Worm (Caenorhabditis elegans) whole organism, L4 larva: ENCODE results near the gene tsct-1.
A peak's percentile ranks its signal among the peaks of the same experiment; 100 is the strongest.

Experiments used
- D1046.2 ChIP-seq: fragments of 200-800 bp; sonication (Bioruptor generic); IDR thresholded peaks from 2 replicates; pipeline ENCODE4 v1.3.6; 2022; ENCODE audit warnings: missing genetic modification characterization, missing compliant biosample characterization
- R02D3.7 ChIP-seq: fragments of 150-350 bp; sonication (generic microtip); optimal IDR thresholded peaks from 3 replicates; lab custom pipeline; 2014; ENCODE audit warnings: missing biosample characterization, missing genetic modification characterization
- Y5F2A.4 ChIP-seq: fragments of 200-800 bp; sonication (Bioruptor generic); optimal IDR thresholded peaks from 2 replicates; lab custom pipeline; 2018; ENCODE audit warnings: mild to moderate bottlenecking, missing genetic modification characterization, missing compliant biosample characterization
- aha-1 ChIP-seq: fragments of 150-350 bp; peaks from one replicate; lab custom pipeline; 2014; ENCODE audit warnings: missing biosample characterization, missing genetic modification characterization
- attf-4 ChIP-seq: sonication (generic microtip); optimal IDR thresholded peaks from 3 replicates; lab custom pipeline; 2017; ENCODE audit warnings: missing biosample characterization, missing genetic modification characterization
- ceh-20 ChIP-seq: fragments of 200-800 bp; sonication (Bioruptor generic); IDR thresholded peaks from 2 replicates; pipeline ENCODE4 v1.3.6; 2022; ENCODE audit warnings: missing genetic modification reagents, missing genetic modification characterization, missing compliant biosample characterization
- ceh-82 ChIP-seq: sonication (generic microtip); optimal IDR thresholded peaks from 2 replicates; lab custom pipeline; 2017; ENCODE audit warnings: missing biosample characterization, missing genetic modification characterization
- ces-1 ChIP-seq: fragments of 150-350 bp; sonication (generic microtip); optimal IDR thresholded peaks from 4 replicates; lab custom pipeline; 2014; ENCODE audit warnings: missing biosample characterization, missing genetic modification reagents, missing genetic modification characterization
- daf-19 ChIP-seq: fragments of 200-800 bp; sonication (Bioruptor generic); conservative IDR thresholded peaks from 2 replicates; pipeline ENCODE4 v1.3.6; 2022; ENCODE audit warnings: missing genetic modification characterization, missing compliant biosample characterization
- dmd-6 ChIP-seq: fragments of 200-800 bp; sonication (Bioruptor generic); IDR thresholded peaks from 2 replicates; pipeline ENCODE4 v1.3.6; 2022; ENCODE audit warnings: missing genetic modification reagents, missing genetic modification characterization, missing compliant biosample characterization
- dmd-9 ChIP-seq: fragments of 200-800 bp; sonication (Bioruptor generic); IDR thresholded peaks from 2 replicates; pipeline ENCODE4 v1.3.6; 2022; ENCODE audit warnings: missing genetic modification reagents, missing genetic modification characterization, missing compliant biosample characterization
- dve-1 ChIP-seq: sonication (generic microtip); optimal IDR thresholded peaks from 2 replicates; lab custom pipeline; 2017; ENCODE audit warnings: antibody characterized with exemption, mild to moderate bottlenecking, missing genetic modification characterization, missing compliant biosample characterization; ENCODE audit not compliant: insufficient read depth
- hif-1 ChIP-seq, 2 experiments: sonication (generic microtip); optimal IDR thresholded peaks; 2 replicates each; lab custom pipeline; 2016 to 2017; ENCODE audit warnings: missing compliant biosample characterization in 2 of 2, missing genetic modification characterization in 2 of 2, missing genetic modification reagents in 2 of 2, missing genotype in 2 of 2, mild to moderate bottlenecking in 1 of 2
- hlh-11 ChIP-seq: fragments of 200-800 bp; sonication (Bioruptor generic); optimal IDR thresholded peaks from 2 replicates; lab custom pipeline; 2018; ENCODE audit warnings: mild to moderate bottlenecking, missing genetic modification characterization, missing compliant biosample characterization
- hlh-30 ChIP-seq: sonication (generic microtip); optimal IDR thresholded peaks from 2 replicates; lab custom pipeline; 2017; ENCODE audit warnings: antibody characterized with exemption, mild to moderate bottlenecking, missing genetic modification characterization, missing compliant biosample characterization; ENCODE audit not compliant: insufficient read depth
- hmg-1.1 ChIP-seq: fragments of 200-800 bp; sonication (Bioruptor generic); IDR thresholded peaks from 2 replicates; pipeline ENCODE4 v1.3.6; 2022; ENCODE audit warnings: missing genetic modification reagents, missing genetic modification characterization, missing compliant biosample characterization
- lin-1 ChIP-seq: fragments of 200-800 bp; sonication (Bioruptor generic); IDR thresholded peaks from 2 replicates; pipeline ENCODE4 v1.3.6; 2022; ENCODE audit warnings: missing genetic modification reagents, missing genetic modification characterization, missing compliant biosample characterization
- lin-13 ChIP-seq: fragments of 150-350 bp; optimal IDR thresholded peaks from 2 replicates; lab custom pipeline; 2014; ENCODE audit warnings: missing biosample characterization, missing genetic modification reagents, missing genetic modification characterization
- lin-29 ChIP-seq: fragments of 200-800 bp; sonication (Bioruptor generic); IDR thresholded peaks from 2 replicates; pipeline ENCODE4 v1.3.6; 2022; ENCODE audit warnings: missing genetic modification reagents, missing genetic modification characterization, missing compliant biosample characterization
- lin-38 ChIP-seq: fragments of 200-800 bp; sonication (Bioruptor generic); IDR thresholded peaks from 2 replicates; pipeline ENCODE4 v1.3.6; 2022; ENCODE audit warnings: missing genetic modification reagents, missing genetic modification characterization, missing compliant biosample characterization
- lin-39 ChIP-seq: fragments of 150-350 bp; optimal IDR thresholded peaks from 2 replicates; lab custom pipeline; 2014; ENCODE audit warnings: missing biosample characterization, missing genetic modification reagents, missing genetic modification characterization
- lir-3 ChIP-seq: sonication (generic microtip); optimal IDR thresholded peaks from 2 replicates; lab custom pipeline; 2016; ENCODE audit warnings: mild to moderate bottlenecking, missing genetic modification characterization, missing compliant biosample characterization
- lsy-2 ChIP-seq, 2 experiments: fragments of 150-350 bp in 1 of 2; sonication (generic microtip) in 1 of 2; optimal IDR thresholded peaks; 2 replicates each; lab custom pipeline; 2014 to 2017; ENCODE audit warnings: missing biosample characterization in 2 of 2, missing genetic modification characterization in 2 of 2
- madf-5 ChIP-seq, 2 experiments: fragments of 200-800 bp; sonication (Bioruptor generic); IDR thresholded peaks; 2 replicates each; pipeline ENCODE4 v1.3.6; 2022; ENCODE audit warnings: missing compliant biosample characterization in 2 of 2, missing genetic modification characterization in 2 of 2
- madf-9 ChIP-seq: fragments of 200-800 bp; sonication (Bioruptor generic); conservative IDR thresholded peaks from 2 replicates; pipeline ENCODE4 v1.3.6; 2022; ENCODE audit warnings: missing genetic modification reagents, missing genetic modification characterization, missing compliant biosample characterization
- mdl-1 ChIP-seq, 2 experiments: fragments of 150-350 bp in 1 of 2; sonication (generic microtip) in 1 of 2; optimal IDR thresholded peaks; 2 replicates each; lab custom pipeline; 2014 to 2017; ENCODE audit warnings: missing biosample characterization in 2 of 2, missing genetic modification characterization in 2 of 2
- mep-1 ChIP-seq: fragments of 150-350 bp; sonication (generic microtip); optimal IDR thresholded peaks from 3 replicates; lab custom pipeline; 2014; ENCODE audit warnings: missing biosample characterization, missing genetic modification characterization
- mxl-3 ChIP-seq: fragments of 200-800 bp; sonication (Bioruptor generic); optimal IDR thresholded peaks from 2 replicates; lab custom pipeline; 2018; ENCODE audit warnings: mild to moderate bottlenecking, missing genetic modification characterization, missing compliant biosample characterization
- nhr-102 ChIP-seq: sonication (generic microtip); optimal IDR thresholded peaks from 2 replicates; lab custom pipeline; 2016; ENCODE audit warnings: mild to moderate bottlenecking, missing genetic modification characterization, moderate library complexity, missing compliant biosample characterization
- nhr-11 ChIP-seq: fragments of 150-350 bp; optimal IDR thresholded peaks from 2 replicates; lab custom pipeline; 2014; ENCODE audit warnings: missing biosample characterization, missing genetic modification characterization
- nhr-28 ChIP-seq: fragments of 150-350 bp; optimal IDR thresholded peaks from 2 replicates; lab custom pipeline; 2014; ENCODE audit warnings: missing biosample characterization, missing genetic modification characterization
- nhr-41 ChIP-seq: fragments of 200-800 bp; sonication (Bioruptor generic); IDR thresholded peaks from 2 replicates; pipeline ENCODE4 v1.3.6; 2022; ENCODE audit warnings: missing genetic modification reagents, missing genetic modification characterization, missing compliant biosample characterization
- nhr-6 ChIP-seq: fragments of 150-350 bp; optimal IDR thresholded peaks from 2 replicates; lab custom pipeline; 2014; ENCODE audit warnings: missing biosample characterization, missing genetic modification characterization
- pha-4 ChIP-seq, 2 experiments: fragments of 150-350 bp in 1 of 2; fragments of 200-800 bp in 1 of 2; sonication (Bioruptor generic) in 1 of 2; IDR thresholded peaks in 1 of 2; optimal IDR thresholded peaks in 1 of 2; 2 replicates each; pipeline versions ENCODE4 v1.3.6 to Lab custom; 2014 to 2022; ENCODE audit warnings: missing genetic modification characterization in 2 of 2, missing genetic modification reagents in 2 of 2, missing biosample characterization in 1 of 2, missing compliant biosample characterization in 1 of 2
- rbr-2 ChIP-seq: sonication (generic microtip); optimal IDR thresholded peaks from 2 replicates; lab custom pipeline; 2016; ENCODE audit warnings: missing genotype, missing genetic modification characterization, missing compliant biosample characterization
- set-16 ChIP-seq: fragments of 200-800 bp; sonication (Bioruptor generic); IDR thresholded peaks from 2 replicates; pipeline ENCODE4 v1.3.6; 2022; ENCODE audit warnings: missing genetic modification reagents, missing genetic modification characterization, missing compliant biosample characterization
- unc-62 ChIP-seq, 3 experiments: fragments of 150-350 bp in 1 of 3; sonication (generic microtip); optimal IDR thresholded peaks in 2 of 3; peaks in 1 of 3; 1 replicate in 1 of 3; 2 replicates in 2 of 3; lab custom pipeline; 2014 to 2017; ENCODE audit warnings: missing biosample characterization in 3 of 3, missing genetic modification characterization in 3 of 3, missing genetic modification reagents in 3 of 3, missing genotype in 1 of 3
- ztf-11 ChIP-seq: fragments of 150-350 bp; optimal IDR thresholded peaks from 2 replicates; lab custom pipeline; 2014; ENCODE audit warnings: missing biosample characterization, missing genetic modification characterization
- ztf-7 ChIP-seq: fragments of 150-350 bp; optimal IDR thresholded peaks from 2 replicates; lab custom pipeline; 2014; ENCODE audit warnings: missing biosample characterization, missing genetic modification characterization

tsct-1 gene

DNA sequence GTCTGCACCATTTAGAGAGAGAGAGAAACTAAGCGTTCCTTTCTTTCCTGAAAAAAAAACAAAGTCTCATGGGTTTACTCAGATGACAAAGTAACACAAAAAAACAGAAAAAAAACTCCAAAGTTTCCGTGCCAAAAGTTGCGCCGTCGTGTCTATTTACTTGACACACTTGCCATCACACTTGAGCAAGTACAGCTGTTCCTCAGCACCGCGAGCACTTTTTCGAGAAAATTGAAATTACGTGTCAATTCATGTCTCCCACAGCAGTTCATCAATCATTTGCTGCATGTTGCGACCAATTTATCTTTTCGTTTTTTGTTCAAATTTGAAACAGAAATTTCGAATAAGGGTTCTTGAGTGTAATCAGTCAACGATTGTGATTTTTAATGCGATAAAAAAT is 2.6 kb downstream of the tsct-1 start:
- no peak for TF ChIP-seq madf-9 (GFP tag; lab: Robert Waterston, UW)
- TF ChIP-seq mdl-1 (tag; optimal IDR thresholded peaks at IDR 0.05; lab: Kevin White, UChicago), result no peak
- peak in 1 of 2 experiments; percentile 55 for TF ChIP-seq hif-1 (tag; optimal IDR thresholded peaks at IDR 0.05; lab: Kevin White, UChicago)
- peak; percentile 37 for TF ChIP-seq hlh-11 (tag; lab: Kevin White, UChicago)
- TF ChIP-seq mep-1 (tag; lab: Kevin White, UChicago), result peak; percentile 12
- peak; percentile 11 for TF ChIP-seq hlh-30 (tag; lab: Kevin White, UChicago)
- TF ChIP-seq ceh-20 (GFP tag; lab: Robert Waterston, UW), result peak; percentile 81

DNA sequence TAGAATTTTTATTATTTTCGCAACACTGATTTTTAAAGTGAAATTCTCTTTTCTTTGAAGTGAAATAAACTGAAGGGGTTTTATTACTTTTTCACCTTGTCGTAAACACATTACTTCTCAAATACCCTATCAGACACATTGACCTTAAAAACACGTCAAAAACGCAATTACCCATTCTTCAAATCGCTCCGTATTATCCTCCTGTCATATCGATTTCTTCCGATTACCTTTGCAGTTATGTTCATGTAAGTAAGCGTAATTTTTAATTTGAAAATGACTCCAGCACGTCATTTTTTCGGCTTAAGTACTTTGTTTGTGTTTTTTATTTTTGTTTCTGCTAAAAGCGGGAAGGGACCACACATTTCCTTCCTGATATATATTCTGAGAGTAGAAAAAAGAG is 4.4 kb downstream of the tsct-1 start:
- no peak for TF ChIP-seq R02D3.7 (tag; lab: Kevin White, UChicago)
- TF ChIP-seq Y5F2A.4, result no peak

DNA sequence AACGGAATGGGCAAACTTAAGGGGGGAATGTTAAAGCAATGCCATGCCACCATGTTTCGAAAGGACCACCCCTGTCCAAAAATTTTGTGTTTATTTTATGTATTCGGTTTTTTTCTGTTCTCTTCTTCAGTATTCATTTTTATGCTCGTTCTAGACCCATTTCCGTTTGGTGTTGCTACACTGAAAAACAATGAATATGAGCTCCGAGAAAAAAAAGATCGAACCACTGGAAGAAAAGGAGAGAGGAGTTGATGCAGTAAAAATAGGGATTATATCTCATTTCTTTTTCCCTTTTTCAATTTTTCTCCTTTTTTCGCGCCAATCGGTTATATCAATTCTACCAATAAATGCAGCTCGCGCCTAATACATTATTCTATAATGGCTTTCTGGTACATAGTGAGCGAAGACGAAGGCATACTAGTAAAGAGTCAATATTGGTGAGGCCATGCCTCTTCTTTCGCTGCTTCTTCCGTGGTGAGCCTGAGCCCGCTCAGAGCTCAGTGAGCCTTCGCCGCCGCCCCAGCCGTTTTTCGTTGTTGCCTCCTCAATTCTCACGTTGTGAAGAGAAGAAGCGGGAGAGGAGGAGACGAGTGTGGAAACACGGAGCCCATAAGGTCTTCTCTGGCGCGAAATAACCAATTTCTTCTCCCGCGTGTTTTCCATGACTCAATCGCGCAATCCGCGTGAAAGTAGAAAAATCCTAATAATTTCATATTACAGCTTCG is 6.3 kb downstream of the tsct-1 start:
- no peak for TF ChIP-seq lin-29 (GFP tag; lab: Robert Waterston, UW)
- no peak for TF ChIP-seq dmd-9 (GFP tag; lab: Robert Waterston, UW)
- TF ChIP-seq lir-3 (tag; lab: Kevin White, UChicago), result no peak
- TF ChIP-seq nhr-11 (tag; lab: Kevin White, UChicago), result no peak
- TF ChIP-seq hif-1 (tag; optimal IDR thresholded peaks at IDR 0.05; lab: Kevin White, UChicago), result no peak
- TF ChIP-seq pha-4 (GFP tag; IDR thresholded peaks at IDR 0.05; lab: Robert Waterston, UW), result 0 out of 2 replicates have a peak, but pooled peaks have one; percentile 20
- TF ChIP-seq pha-4 (tag; optimal IDR thresholded peaks at IDR 0.05; lab: Kevin White, UChicago), result no peak
- no peak for TF ChIP-seq ceh-82 (tag; lab: Kevin White, UChicago)
- peak; percentile 71 for TF ChIP-seq set-16
- TF ChIP-seq ces-1, result no peak
- no peak for TF ChIP-seq daf-19 (GFP tag; lab: Robert Waterston, UW)
- TF ChIP-seq ztf-7 (tag; lab: Kevin White, UChicago), result no peak
- TF ChIP-seq unc-62 (GFP tag; optimal IDR thresholded peaks at IDR 0.05 in 1 of 2; lab: Kevin White, UChicago), result peak in 1 of 2 experiments; percentile 55
- TF ChIP-seq unc-62 (tag; optimal IDR thresholded peaks at IDR 0.05; lab: Kevin White, UChicago), result no peak
- TF ChIP-seq lin-13 (GFP tag; lab: Kevin White, UChicago), result no peak
- no peak for TF ChIP-seq D1046.2 (GFP tag; lab: Robert Waterston, UW)
- TF ChIP-seq dmd-6 (GFP tag; lab: Robert Waterston, UW), result 0 out of 2 replicates have a peak, but pooled peaks have one; percentile 11
- no peak for TF ChIP-seq mxl-3 (GFP tag; lab: Kevin White, UChicago)
- no peak for TF ChIP-seq attf-4
- peak; percentile 83 for TF ChIP-seq aha-1 (tag; lab: Kevin White, UChicago)
- TF ChIP-seq ztf-11 (tag; lab: Kevin White, UChicago), result no peak
- TF ChIP-seq hmg-1.1 (GFP tag; lab: Robert Waterston, UW), result peak; percentile 29; the same call in 1 of the 2 replicates
- peak; percentile 16 for TF ChIP-seq rbr-2
- TF ChIP-seq nhr-6 (tag; lab: Kevin White, UChicago), result no peak
- no peak for TF ChIP-seq nhr-28 (tag; lab: Kevin White, UChicago)
- TF ChIP-seq nhr-102, result no peak

DNA sequence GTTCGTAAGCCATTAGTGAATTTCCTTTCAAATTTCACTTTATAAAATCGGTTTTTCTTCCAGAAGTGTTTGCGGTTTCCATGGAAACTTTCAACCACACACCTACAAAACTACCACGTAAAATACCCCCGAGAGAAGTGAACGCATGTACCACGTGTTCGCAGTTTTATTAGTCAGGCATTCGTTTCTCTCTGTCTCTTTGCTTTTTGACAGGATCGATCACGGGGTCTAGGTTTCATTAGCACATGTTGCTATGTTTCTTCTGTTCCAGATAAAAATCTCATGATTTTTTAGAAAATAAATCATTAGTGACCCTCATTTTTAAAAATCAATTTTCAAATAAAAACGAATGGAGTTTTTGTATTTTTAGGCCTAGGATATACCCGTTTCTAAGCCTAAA is 10.5 kb downstream of the tsct-1 start:
- peak in 1 of 2 experiments; percentile 25 for TF ChIP-seq lsy-2 (tag; optimal IDR thresholded peaks at IDR 0.05; lab: Kevin White, UChicago)
- peak; percentile 48 for TF ChIP-seq mxl-3 (GFP tag; lab: Kevin White, UChicago)
- TF ChIP-seq lin-1 (GFP tag; lab: Robert Waterston, UW), result no peak
- TF ChIP-seq madf-5 (GFP tag; IDR thresholded peaks at IDR 0.05; lab: Robert Waterston, UW), result no peak
- no peak for TF ChIP-seq lin-39 (tag; lab: Kevin White, UChicago)
- peak; percentile 87 for TF ChIP-seq hlh-30 (tag; lab: Kevin White, UChicago)
- TF ChIP-seq nhr-41 (GFP tag; lab: Robert Waterston, UW), result no peak
- TF ChIP-seq lin-38 (GFP tag; lab: Robert Waterston, UW), result 0 out of 2 replicates have a peak, but pooled peaks have one; percentile 7
- peak; percentile 8 for TF ChIP-seq nhr-28 (tag; lab: Kevin White, UChicago)
- peak; percentile 41 for TF ChIP-seq hlh-11 (tag; lab: Kevin White, UChicago)
- TF ChIP-seq hmg-1.1 (GFP tag; lab: Robert Waterston, UW), result peak; percentile 15; the same call in 1 of the 2 replicates
- TF ChIP-seq mdl-1 (tag; optimal IDR thresholded peaks at IDR 0.05; lab: Kevin White, UChicago), result peak in 1 of 2 experiments; percentile 27
- peak; percentile 42 for TF ChIP-seq dve-1 (tag; lab: Kevin White, UChicago)
